Worm (Caenorhabditis elegans) whole organism, young adult: ENCODE results near the gene F56D2.8.

ENCODE experiments used
- B0336.3 ChIP-seq: fragments of 200-800 bp; sonication (Bioruptor generic); IDR thresholded peaks from 2 replicates; pipeline ENCODE4 v1.3.6; 2022; ENCODE audit warnings: missing genetic modification characterization, missing compliant biosample characterization
- D2030.7 ChIP-seq: fragments of 200-800 bp; sonication (Bioruptor generic); IDR thresholded peaks from 2 replicates; pipeline ENCODE4 v1.3.6; 2022; ENCODE audit warnings: missing genetic modification reagents, missing genetic modification characterization, missing compliant biosample characterization
- F22D6.2 ChIP-seq: sonication (generic microtip); optimal IDR thresholded peaks from 2 replicates; lab custom pipeline; 2016; ENCODE audit warnings: mild to moderate bottlenecking, missing genetic modification characterization, missing compliant biosample characterization
- F33H1.4 ChIP-seq: fragments of 200-800 bp; sonication (Bioruptor generic); IDR thresholded peaks from 2 replicates; pipeline ENCODE4 v1.3.6; 2022; ENCODE audit warnings: missing genetic modification reagents, missing genetic modification characterization, missing compliant biosample characterization
- F52B5.7 ChIP-seq: sonication (generic microtip); optimal IDR thresholded peaks from 2 replicates; lab custom pipeline; 2016; ENCODE audit warnings: mild to moderate bottlenecking, missing genetic modification characterization, missing compliant biosample characterization
- F57A8.1 ChIP-seq: fragments of 200-800 bp; sonication (Bioruptor generic); optimal IDR thresholded peaks from 2 replicates; lab custom pipeline; 2018; ENCODE audit warnings: mild to moderate bottlenecking, missing genetic modification characterization, moderate library complexity, missing compliant biosample characterization
- F57C9.4 ChIP-seq: sonication (generic microtip); optimal IDR thresholded peaks from 2 replicates; lab custom pipeline; 2017; ENCODE audit warnings: mild to moderate bottlenecking, missing genetic modification characterization, missing compliant biosample characterization
- K12H6.12 ChIP-seq: fragments of 200-800 bp; sonication (Bioruptor generic); optimal IDR thresholded peaks from 2 replicates; lab custom pipeline; 2018; ENCODE audit warnings: mild to moderate bottlenecking, missing genetic modification characterization, missing compliant biosample characterization
- T26A5.8 ChIP-seq: sonication (generic microtip); optimal IDR thresholded peaks from 2 replicates; lab custom pipeline; 2016; ENCODE audit warnings: missing genetic modification characterization, missing compliant biosample characterization
- Y56A3A.18 ChIP-seq: fragments of 200-800 bp; sonication (Bioruptor generic); IDR thresholded peaks from 2 replicates; pipeline ENCODE4 v1.3.6; 2022; ENCODE audit warnings: missing genetic modification reagents, missing genetic modification characterization, missing compliant biosample characterization
- Y95B8A.8 ChIP-seq: fragments of 200-800 bp; sonication (Bioruptor generic); IDR thresholded peaks from 2 replicates; pipeline ENCODE4 v1.3.6; 2022; ENCODE audit warnings: missing genetic modification reagents, missing genetic modification characterization, missing compliant biosample characterization
- ZK185.1 ChIP-seq: sonication (generic microtip); optimal IDR thresholded peaks from 2 replicates; lab custom pipeline; 2016; ENCODE audit warnings: mild to moderate bottlenecking, missing genetic modification characterization, missing compliant biosample characterization; ENCODE audit not compliant: poor library complexity, severe bottlenecking
- aptf-2 ChIP-seq: fragments of 200-800 bp; sonication (Bioruptor generic); conservative IDR thresholded peaks from 2 replicates; pipeline ENCODE4 v1.3.6; 2022; ENCODE audit warnings: missing genetic modification reagents, missing genetic modification characterization, missing compliant biosample characterization
- athp-1 ChIP-seq: sonication (generic microtip); optimal IDR thresholded peaks from 2 replicates; lab custom pipeline; 2017; ENCODE audit warnings: mild to moderate bottlenecking, missing genetic modification characterization, missing compliant biosample characterization
- attf-3 ChIP-seq: fragments of 200-800 bp; sonication (Bioruptor generic); conservative IDR thresholded peaks from 2 replicates; pipeline ENCODE4 v1.3.6; 2022; ENCODE audit warnings: missing genetic modification reagents, missing genetic modification characterization, missing compliant biosample characterization
- attf-5 ChIP-seq: fragments of 200-800 bp; sonication (Bioruptor generic); optimal IDR thresholded peaks from 2 replicates; lab custom pipeline; 2018; ENCODE audit warnings: mild to moderate bottlenecking, missing genetic modification characterization, missing compliant biosample characterization
- bed-1 ChIP-seq: fragments of 200-800 bp; sonication (Bioruptor generic); IDR thresholded peaks from 2 replicates; pipeline ENCODE4 v1.3.6; 2022; ENCODE audit warnings: missing genetic modification reagents, missing genetic modification characterization, missing compliant biosample characterization
- ceh-100 ChIP-seq: fragments of 200-800 bp; sonication (Bioruptor generic); IDR thresholded peaks from 2 replicates; pipeline ENCODE4 v1.3.6; 2022; ENCODE audit warnings: missing genetic modification reagents, missing genetic modification characterization, missing compliant biosample characterization
- ceh-40 ChIP-seq: fragments of 200-800 bp; sonication (Bioruptor generic); IDR thresholded peaks from 2 replicates; pipeline ENCODE4 v1.3.6; 2022; ENCODE audit warnings: missing genetic modification characterization, missing compliant biosample characterization
- ceh-58 ChIP-seq: fragments of 200-800 bp; sonication (Bioruptor generic); IDR thresholded peaks from 2 replicates; pipeline ENCODE4 v1.3.6; 2022; ENCODE audit warnings: missing genetic modification characterization, missing compliant biosample characterization
- dpff-1 ChIP-seq: sonication (generic microtip); optimal IDR thresholded peaks from 2 replicates; lab custom pipeline; 2017; ENCODE audit warnings: mild to moderate bottlenecking, missing genetic modification characterization, missing compliant biosample characterization
- dpl-1 ChIP-seq: fragments of 150-350 bp; optimal IDR thresholded peaks from 2 replicates; lab custom pipeline; 2014; ENCODE audit warnings: missing biosample characterization, missing genetic modification reagents, missing genetic modification characterization
- egrh-3 ChIP-seq: fragments of 200-800 bp; sonication (Bioruptor generic); IDR thresholded peaks from 2 replicates; pipeline ENCODE4 v1.3.6; 2022; ENCODE audit warnings: missing genetic modification reagents, missing genetic modification characterization, missing compliant biosample characterization
- ekl-4 ChIP-seq: fragments of 200-800 bp; sonication (Bioruptor generic); IDR thresholded peaks from 2 replicates; pipeline ENCODE4 v1.3.6; 2022; ENCODE audit warnings: missing genetic modification reagents, missing genetic modification characterization, missing compliant biosample characterization
- fkh-3 ChIP-seq: sonication (generic microtip); optimal IDR thresholded peaks from 2 replicates; lab custom pipeline; 2016; ENCODE audit warnings: mild to moderate bottlenecking, missing genetic modification characterization, missing compliant biosample characterization
- hmg-1.2 ChIP-seq: fragments of 200-800 bp; sonication (Bioruptor generic); IDR thresholded peaks from 2 replicates; pipeline ENCODE4 v1.3.6; 2022; ENCODE audit warnings: missing genetic modification reagents, missing genetic modification characterization, missing compliant biosample characterization
- hrde-1 ChIP-seq: sonication (generic microtip); optimal IDR thresholded peaks from 2 replicates; lab custom pipeline; 2016; ENCODE audit warnings: missing genetic modification characterization, mild to moderate bottlenecking, missing compliant biosample characterization, moderate library complexity, missing genotype, missing genetic modification reagents, borderline replicate concordance
- lin-26 ChIP-seq: fragments of 200-800 bp; sonication (Bioruptor generic); IDR thresholded peaks from 2 replicates; pipeline ENCODE4 v1.3.6; 2022; ENCODE audit warnings: missing genetic modification reagents, missing genetic modification characterization, missing compliant biosample characterization
- lin-40 ChIP-seq: sonication (generic microtip); optimal IDR thresholded peaks from 2 replicates; lab custom pipeline; 2016; ENCODE audit warnings: missing genetic modification characterization, mild to moderate bottlenecking, missing compliant biosample characterization, missing genotype, missing genetic modification reagents
- lsy-27 ChIP-seq: sonication (generic microtip); optimal IDR thresholded peaks from 2 replicates; lab custom pipeline; 2017; ENCODE audit warnings: missing genetic modification characterization, mild to moderate bottlenecking, missing compliant biosample characterization, antibody characterized with exemption, missing genotype, borderline replicate concordance; ENCODE audit not compliant: insufficient read depth
- madf-10 ChIP-seq: sonication (generic microtip); optimal IDR thresholded peaks from 2 replicates; lab custom pipeline; 2016; ENCODE audit warnings: mild to moderate bottlenecking, missing genetic modification characterization, missing compliant biosample characterization
- madf-6 ChIP-seq: fragments of 200-800 bp; sonication (Bioruptor generic); IDR thresholded peaks from 2 replicates; pipeline ENCODE4 v1.3.6; 2022; ENCODE audit warnings: missing genetic modification reagents, missing genetic modification characterization, missing compliant biosample characterization
- madf-8 ChIP-seq: fragments of 200-800 bp; sonication (Bioruptor generic); conservative IDR thresholded peaks from 2 replicates; pipeline ENCODE4 v1.3.6; 2022; ENCODE audit warnings: missing genetic modification reagents, missing genetic modification characterization, missing compliant biosample characterization
- mxl-1 ChIP-seq: sonication (generic microtip); optimal IDR thresholded peaks from 2 replicates; lab custom pipeline; 2016; ENCODE audit warnings: missing genetic modification characterization, missing compliant biosample characterization
- nfyb-1 ChIP-seq: fragments of 200-800 bp; sonication (Bioruptor generic); IDR thresholded peaks from 2 replicates; pipeline ENCODE4 v1.3.6; 2022; ENCODE audit warnings: missing genetic modification reagents, missing genetic modification characterization, missing compliant biosample characterization
- nhr-27 ChIP-seq: fragments of 200-800 bp; sonication (Bioruptor generic); optimal IDR thresholded peaks from 2 replicates; lab custom pipeline; 2018; ENCODE audit warnings: mild to moderate bottlenecking, missing genetic modification characterization, moderate library complexity, missing compliant biosample characterization
- nhr-80 ChIP-seq: sonication (generic microtip); optimal IDR thresholded peaks from 2 replicates; lab custom pipeline; 2016; ENCODE audit warnings: missing genetic modification characterization, missing compliant biosample characterization
- nhr-90 ChIP-seq: sonication (generic microtip); optimal IDR thresholded peaks from 2 replicates; lab custom pipeline; 2016; ENCODE audit warnings: missing genotype, mild to moderate bottlenecking, missing genetic modification characterization, missing compliant biosample characterization
- pha-4 ChIP-seq: fragments of 150-350 bp; sonication (generic microtip); optimal IDR thresholded peaks from 2 replicates; lab custom pipeline; 2014; ENCODE audit warnings: missing biosample characterization, missing genetic modification reagents, missing genetic modification characterization
- rec-8 ChIP-seq, 2 experiments: sonication (generic microtip); optimal IDR thresholded peaks; 2 replicates each; lab custom pipeline; 2016; ENCODE audit warnings: mild to moderate bottlenecking in 2 of 2, missing genetic modification characterization in 2 of 2, missing genetic modification reagents in 2 of 2, missing genotype in 2 of 2, missing biosample characterization in 1 of 2, missing compliant biosample characterization in 1 of 2, moderate library complexity in 1 of 2
- repo-1 ChIP-seq: sonication (generic microtip); optimal IDR thresholded peaks from 2 replicates; lab custom pipeline; 2017; ENCODE audit warnings: mild to moderate bottlenecking, missing genetic modification characterization, missing compliant biosample characterization
- rpc-1 ChIP-seq, 2 experiments: fragments of 150-350 bp in 1 of 2; sonication (generic microtip) in 1 of 2; optimal IDR thresholded peaks; 2 replicates each; lab custom pipeline; 2014 to 2018; ENCODE audit warnings: missing biosample characterization in 1 of 2, missing genetic modification characterization in 1 of 2, missing genetic modification reagents in 1 of 2, missing genotype in 1 of 2
- snpc-1.3 ChIP-seq: sonication (generic microtip); optimal IDR thresholded peaks from 2 replicates; lab custom pipeline; 2017; ENCODE audit warnings: missing genetic modification characterization, mild to moderate bottlenecking, missing compliant biosample characterization, antibody characterized with exemption, moderate library complexity, missing genotype, missing genetic modification reagents; ENCODE audit not compliant: insufficient read depth
- sptf-2 ChIP-seq: fragments of 200-800 bp; sonication (Bioruptor generic); optimal IDR thresholded peaks from 2 replicates; lab custom pipeline; 2018; ENCODE audit warnings: mild to moderate bottlenecking, missing genetic modification characterization, missing compliant biosample characterization
- unc-130 ChIP-seq: sonication (generic microtip); optimal IDR thresholded peaks from 2 replicates; lab custom pipeline; 2016; ENCODE audit warnings: missing genetic modification reagents, missing genetic modification characterization, missing compliant biosample characterization
- zfh-2 ChIP-seq: fragments of 200-800 bp; sonication (Bioruptor generic); conservative IDR thresholded peaks from 2 replicates; pipeline ENCODE4 v1.3.6; 2022; ENCODE audit warnings: missing genetic modification reagents, missing genetic modification characterization, missing compliant biosample characterization
- zim-3 ChIP-seq: sonication (generic microtip); optimal IDR thresholded peaks from 2 replicates; lab custom pipeline; 2017; ENCODE audit warnings: mild to moderate bottlenecking, missing genetic modification characterization, moderate library complexity, missing compliant biosample characterization

Gene F56D2.8

ce11 chrIII:5622232-5623009 lies 39.8 kb upstream of the F56D2.8 start:
- no peak for TF ChIP-seq repo-1
- TF ChIP-seq ceh-58 = no peak
- no peak for TF ChIP-seq B0336.3 (GFP tag; lab: Robert Waterston, UW)
- TF ChIP-seq F52B5.7 (tag; lab: Kevin White, UChicago) = no peak
- TF ChIP-seq T26A5.8 (tag; lab: Kevin White, UChicago) = no peak
- no peak for TF ChIP-seq zim-3 (tag; lab: Kevin White, UChicago)
- TF ChIP-seq mxl-1 (tag; lab: Kevin White, UChicago) = no peak
- no peak for TF ChIP-seq aptf-2 (GFP tag; lab: Robert Waterston, UW)
- no peak for TF ChIP-seq lsy-27
- TF ChIP-seq sptf-2 (GFP tag; lab: Kevin White, UChicago) = no peak
- no peak for TF ChIP-seq ekl-4 (GFP tag; lab: Robert Waterston, UW)
- no peak for TF ChIP-seq lin-40
- no peak for TF ChIP-seq bed-1
- no peak for TF ChIP-seq F33H1.4 (GFP tag; lab: Robert Waterston, UW)
- TF ChIP-seq Y56A3A.18 = no peak
- TF ChIP-seq madf-10 (tag; lab: Kevin White, UChicago) = no peak
- no peak for TF ChIP-seq egrh-3
- no peak for TF ChIP-seq dpl-1
- TF ChIP-seq, all 124 proteins: peak for 0

DNA sequence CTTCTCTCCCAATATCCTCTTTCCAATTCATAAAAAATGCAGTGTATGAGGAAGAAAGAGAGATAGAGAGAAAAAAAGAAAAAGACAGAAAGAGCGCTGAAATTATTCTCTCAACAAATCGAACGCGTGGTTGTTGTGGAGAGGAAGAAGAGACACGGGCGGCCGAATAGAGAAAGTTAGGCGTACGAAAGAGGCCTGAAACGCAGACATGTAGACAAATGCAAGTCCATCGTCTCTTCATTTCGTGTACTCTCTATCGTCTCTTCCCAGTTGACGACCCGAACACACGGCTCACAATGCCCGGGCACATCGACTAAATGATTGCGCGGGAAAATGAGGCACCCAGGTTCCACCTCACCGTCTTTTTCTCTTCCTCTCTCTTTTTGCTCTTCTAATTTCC lies 38.6 kb upstream of the F56D2.8 start:
- TF ChIP-seq athp-1 (tag; lab: Kevin White, UChicago) (no peak), rpc-1 (optimal IDR thresholded peaks at IDR 0.05; lab: Kevin White, UChicago) (no peak), rpc-1 (tag; optimal IDR thresholded peaks at IDR 0.05; lab: Kevin White, UChicago) (no peak), unc-130 (GFP tag; lab: Kevin White, UChicago) (no peak), ceh-40 (GFP tag; lab: Robert Waterston, UW) (no peak), nhr-90 (tag; lab: Kevin White, UChicago) (peak; percentile 17), lin-40 (peak; percentile 58), rec-8 (tag; optimal IDR thresholded peaks at IDR 0.05; lab: Kevin White, UChicago) (no peak), zfh-2 (GFP tag; lab: Robert Waterston, UW) (peak; percentile 86), K12H6.12 (tag; lab: Kevin White, UChicago) (peak; percentile 76), attf-5 (GFP tag; lab: Kevin White, UChicago) (peak; percentile 82), pha-4 (tag; lab: Kevin White, UChicago) (no peak), D2030.7 (peak; percentile 8; the same call in 1 of the 2 replicates), ceh-100 (GFP tag; lab: Robert Waterston, UW) (no peak), F22D6.2 (tag; lab: Kevin White, UChicago) (no peak), fkh-3 (tag; lab: Kevin White, UChicago) (no peak), F57C9.4 (tag; lab: Kevin White, UChicago) (no peak), ZK185.1 (tag; lab: Kevin White, UChicago) (peak; percentile 35), madf-8 (GFP tag; lab: Robert Waterston, UW) (peak; percentile 19; the same call in 1 of the 2 replicates), mxl-1 (tag; lab: Kevin White, UChicago) (no peak), nfyb-1 (no peak), lsy-27 (no peak), snpc-1.3 (tag; lab: Kevin White, UChicago) (no peak), nhr-27 (tag; lab: Kevin White, UChicago) (no peak), hrde-1 (tag; lab: Kevin White, UChicago) (no peak), dpff-1 (tag; lab: Kevin White, UChicago) (no peak), attf-3 (GFP tag; lab: Robert Waterston, UW) (no peak), lin-26 (GFP tag; lab: Robert Waterston, UW) (no peak; the same call in 1 of the 2 replicates), nhr-80 (tag; lab: Kevin White, UChicago) (peak; percentile 96), F57A8.1 (GFP tag; lab: Kevin White, UChicago) (no peak), Y95B8A.8 (GFP tag; lab: Robert Waterston, UW) (no peak), hmg-1.2 (GFP tag; lab: Robert Waterston, UW) (peak; percentile 93), madf-6 (peak; percentile 75)
